Worm (Caenorhabditis elegans) whole organism, L4/young adult: ENCODE data around the gene cyp-35C1.

Source experiments
- dao-5 ChIP-seq: sonication (generic microtip); optimal IDR thresholded peaks from 2 replicates; lab custom pipeline; 2016; ENCODE audit warnings: missing genotype, missing genetic modification characterization, moderate library complexity, missing compliant biosample characterization
- him-1 ChIP-seq: sonication (generic microtip); optimal IDR thresholded peaks from 2 replicates; lab custom pipeline; 2016; ENCODE audit warnings: missing genotype, missing genetic modification reagents, missing genetic modification characterization, missing compliant biosample characterization

- TF ChIP-seq him-1 (tag; lab: Kevin White, UChicago): no peak
- no peak for TF ChIP-seq dao-5 (tag; lab: Kevin White, UChicago)
These were observed 5.6 kb downstream of the cyp-35C1 start, which contains the start of gene sptl-3 for ce11 chrV:13892457-13893375.
